Fruit fly (Drosophila melanogaster): ENCODE results near the gene CG14957.

Gene CG14957

dm6 chr3L:3194059-3194458 lies 6.7 kb downstream of the CG14957 start (continued):
- TF ChIP-seq CG18011 (GFP tag; optimal IDR thresholded peaks at IDR 0.05) (peak; percentile 70), luna (GFP tag; optimal IDR thresholded peaks at IDR 0.05) (peak; percentile 8), CG12659 (GFP tag; optimal IDR thresholded peaks at IDR 0.05) (peak; percentile 93), Hr3 (GFP tag; optimal IDR thresholded peaks at IDR 0.05) (peak; percentile 89), eyg (GFP tag; optimal IDR thresholded peaks at IDR 0.05) (no peak), h (optimal IDR thresholded peaks at IDR 0.05) (no peak), sna (GFP tag; IDR thresholded peaks at IDR 0.05; ENCODE audit: partially characterized antibody) (no peak), zfh1 (GFP tag; IDR thresholded peaks at IDR 0.05) (peak; percentile 95), CG2199 (GFP tag; IDR thresholded peaks at IDR 0.05) (peak; percentile 94), Hey (tag; optimal IDR thresholded peaks at IDR 0.05) (no peak), CG12071 (GFP tag; optimal IDR thresholded peaks at IDR 0.05) (peak; percentile 91), CG6272 (GFP tag; IDR thresholded peaks at IDR 0.05) (peak; percentile 81), CG10959 (GFP tag; IDR thresholded peaks at IDR 0.05) (peak; percentile 93), H15 (GFP tag; IDR thresholded peaks at IDR 0.05) (peak; percentile 91), Eip74EF (GFP tag; optimal IDR thresholded peaks at IDR 0.05) (peak in 1 of 2 experiments; percentile 91), Xbp1 (GFP tag; optimal IDR thresholded peaks at IDR 0.05) (peak; percentile 93), CoRest (tag; optimal IDR thresholded peaks at IDR 0.05) (peak; percentile 92), Sox102F (GFP tag; optimal IDR thresholded peaks at IDR 0.05) (peak; percentile 96), Ets65A (GFP tag) (peak; percentile 37), Poxn (GFP tag; IDR thresholded peaks at IDR 0.05) (peak; percentile 54; the same call in 1 of the 2 replicates), phol (tag; optimal IDR thresholded peaks at IDR 0.05) (peak; percentile 92), CG2116 (GFP tag; optimal IDR thresholded peaks at IDR 0.05) (peak; percentile 66), tin (GFP tag; optimal IDR thresholded peaks at IDR 0.05) (peak; percentile 89), Vsx1 (GFP tag; optimal IDR thresholded peaks at IDR 0.05) (peak; percentile 86), Optix (GFP tag; IDR thresholded peaks at IDR 0.05) (peak; percentile 85; the same call in 2 of the 3 replicates), Rfx (GFP tag; IDR thresholded peaks at IDR 0.05) (peak; percentile 92), B-H1 (GFP tag; IDR thresholded peaks at IDR 0.05) (peak; percentile 93), crc (GFP tag; optimal IDR thresholded peaks at IDR 0.05) (no peak), CG15011 (GFP tag; optimal IDR thresholded peaks at IDR 0.05) (peak; percentile 83), toy (GFP tag; IDR thresholded peaks at IDR 0.05) (peak; percentile 72), Dref (GFP tag; IDR thresholded peaks at IDR 0.05) (no peak), CG4282 (GFP tag; optimal IDR thresholded peaks at IDR 0.05) (no peak), CG43689 (GFP tag; IDR thresholded peaks at IDR 0.05) (peak; percentile 77), kay (GFP tag; optimal IDR thresholded peaks at IDR 0.05) (peak; percentile 80), yki (optimal IDR thresholded peaks at IDR 0.05) (no peak), CG13123 (GFP tag; optimal IDR thresholded peaks at IDR 0.05) (peak; percentile 81), onecut (GFP tag; IDR thresholded peaks at IDR 0.05) (peak; percentile 91), Stat92E (GFP tag; optimal IDR thresholded peaks at IDR 0.05) (no peak), CG17385 (GFP tag; optimal IDR thresholded peaks at IDR 0.05) (peak; percentile 92), jing (GFP tag; optimal IDR thresholded peaks at IDR 0.05) (peak; percentile 82), E2f1 (GFP tag; IDR thresholded peaks at IDR 0.05) (peak; percentile 94), CG12104 (GFP tag; optimal IDR thresholded peaks at IDR 0.05) (peak; percentile 89), knrl (GFP tag; IDR thresholded peaks at IDR 0.05; ENCODE audit: partially characterized antibody) (0 out of 3 replicates have a peak, but pooled peaks have one; percentile 12), ab (GFP tag; optimal IDR thresholded peaks at IDR 0.05) (no peak), NfI (GFP tag; optimal IDR thresholded peaks at IDR 0.05) (peak; percentile 93), CG17612 (GFP tag; IDR thresholded peaks at IDR 0.05) (peak; percentile 70), ranshi (GFP tag; IDR thresholded peaks at IDR 0.05) (peak; percentile 95), CG15073 (GFP tag; optimal IDR thresholded peaks at IDR 0.05) (peak; percentile 76), CG10543 (GFP tag; optimal IDR thresholded peaks at IDR 0.05) (peak; percentile 59), wek (GFP tag; optimal IDR thresholded peaks at IDR 0.05) (peak; percentile 45), psq (GFP tag; optimal IDR thresholded peaks at IDR 0.05) (peak; percentile 75), bigmax (GFP tag; optimal IDR thresholded peaks at IDR 0.05) (peak; percentile 53)

Measured in whole organism, embryonic.